Worm (Caenorhabditis elegans) whole organism, early embryonic: ENCODE data around the gene clec-251.

Experiments
- B0310.2 ChIP-seq: sonication (generic microtip); optimal IDR thresholded peaks from 2 replicates; lab custom pipeline; 2016; ENCODE audit warnings: mild to moderate bottlenecking, missing genetic modification characterization, missing compliant biosample characterization
- aly-1 ChIP-seq: sonication (generic microtip); optimal IDR thresholded peaks from 2 replicates; lab custom pipeline; 2016; ENCODE audit warnings: missing genetic modification characterization, missing compliant biosample characterization
- ama-1 ChIP-seq: fragments of 150-350 bp; optimal IDR thresholded peaks from 2 replicates; lab custom pipeline; 2014
- ceh-13 ChIP-seq: fragments of 200-800 bp; sonication (Bioruptor generic); optimal IDR thresholded peaks from 2 replicates; lab custom pipeline; 2018; ENCODE audit warnings: mild to moderate bottlenecking, missing genetic modification characterization, missing compliant biosample characterization
- ceh-36 ChIP-seq: sonication (generic microtip); optimal IDR thresholded peaks from 2 replicates; lab custom pipeline; 2016; ENCODE audit warnings: missing genetic modification characterization, inconsistent platforms, missing compliant biosample characterization
- ets-7 ChIP-seq: sonication (generic microtip); optimal IDR thresholded peaks from 2 replicates; lab custom pipeline; 2016; ENCODE audit warnings: missing genotype, missing genetic modification characterization, missing compliant biosample characterization
- flt-1 ChIP-seq: fragments of 200-800 bp; sonication (Bioruptor generic); IDR thresholded peaks from 2 replicates; pipeline ENCODE4 v1.3.6; 2022; ENCODE audit warnings: missing genetic modification characterization, missing compliant biosample characterization
- hmg-4 ChIP-seq: fragments of 200-800 bp; sonication (Bioruptor generic); optimal IDR thresholded peaks from 2 replicates; lab custom pipeline; 2018; ENCODE audit warnings: mild to moderate bottlenecking, missing genetic modification characterization, missing compliant biosample characterization
- hnd-1 ChIP-seq: sonication (generic microtip); optimal IDR thresholded peaks from 2 replicates; lab custom pipeline; 2016; ENCODE audit warnings: missing genetic modification characterization, missing compliant biosample characterization
- pes-1 ChIP-seq: fragments of 200-800 bp; sonication (Bioruptor generic); IDR thresholded peaks from 2 replicates; pipeline ENCODE4 v1.3.6; 2022; ENCODE audit warnings: missing genetic modification reagents, missing genetic modification characterization, missing compliant biosample characterization
- scrt-1 ChIP-seq: fragments of 200-800 bp; sonication (Bioruptor generic); IDR thresholded peaks from 2 replicates; pipeline ENCODE4 v1.3.6; 2022; ENCODE audit warnings: missing genetic modification characterization, missing compliant biosample characterization
- sea-1 ChIP-seq: fragments of 200-800 bp; sonication (Bioruptor generic); conservative IDR thresholded peaks from 2 replicates; pipeline ENCODE4 v1.3.6; 2022; ENCODE audit warnings: missing genetic modification characterization, missing compliant biosample characterization
- tbx-37 ChIP-seq: fragments of 200-800 bp; sonication (Bioruptor generic); conservative IDR thresholded peaks from 2 replicates; pipeline ENCODE4 v1.3.6; 2022; ENCODE audit warnings: missing genetic modification reagents, missing genetic modification characterization, missing compliant biosample characterization
- tra-4 ChIP-seq: sonication (generic microtip); optimal IDR thresholded peaks from 2 replicates; lab custom pipeline; 2017; ENCODE audit warnings: missing genetic modification characterization, missing compliant biosample characterization

DNA sequence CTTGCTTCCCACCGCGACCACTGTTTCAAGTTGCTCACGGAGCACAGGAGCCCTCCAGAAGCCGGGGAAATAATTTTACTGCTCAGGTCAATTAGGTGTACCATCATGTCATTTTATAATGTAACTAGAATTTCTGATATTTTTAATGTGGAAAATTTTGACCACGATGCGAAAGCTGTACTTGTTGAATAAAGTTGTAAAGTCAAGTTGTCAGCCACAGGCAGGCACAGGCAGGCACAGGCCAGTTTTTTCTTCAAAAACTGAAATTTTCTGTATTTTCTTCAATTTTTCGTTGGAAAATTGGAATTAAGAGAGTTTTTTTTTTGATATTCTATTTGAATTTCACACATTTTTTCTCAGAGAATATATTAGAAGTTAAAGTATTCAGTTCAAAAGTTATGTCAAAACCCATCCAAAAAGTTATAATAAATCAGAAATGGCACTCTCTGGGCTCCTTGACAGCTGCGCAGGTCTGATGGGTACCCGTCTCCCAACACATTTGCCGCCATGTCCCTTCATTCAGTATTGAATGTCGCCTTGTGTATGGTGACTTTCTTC lies 40.6 kb downstream of the clec-251 start, which contains the start of gene Y17D7C.1:
- TF ChIP-seq hmg-4 = no peak
- no peak for TF ChIP-seq scrt-1
- TF ChIP-seq ama-1 (lab: Kevin White, UChicago) = no peak
- no peak for TF ChIP-seq sea-1 (GFP tag; lab: Robert Waterston, UW)
- no peak for TF ChIP-seq ets-7
- no peak for TF ChIP-seq flt-1 (GFP tag; lab: Robert Waterston, UW)
- no peak for TF ChIP-seq B0310.2 (tag; lab: Kevin White, UChicago)
- TF ChIP-seq ceh-36 (tag; lab: Kevin White, UChicago) = no peak
- TF ChIP-seq tbx-37 = no peak
- no peak for TF ChIP-seq aly-1 (tag; lab: Kevin White, UChicago)
- TF ChIP-seq pes-1 (GFP tag; lab: Robert Waterston, UW) = no peak
- no peak for TF ChIP-seq hnd-1 (tag; lab: Kevin White, UChicago)
- TF ChIP-seq tra-4 (tag; lab: Kevin White, UChicago) = no peak
- TF ChIP-seq ceh-13 = no peak
